Worm (Caenorhabditis elegans) whole organism, L1 larva: Measurements from ENCODE around the gene E01G4.5.

Source experiments
- F16B12.6 ChIP-seq: fragments of 150-350 bp; optimal IDR thresholded peaks from 2 replicates; lab custom pipeline; 2014; ENCODE audit warnings: missing biosample characterization, missing genetic modification characterization
- Y116A8C.19 ChIP-seq: sonication (generic microtip); optimal IDR thresholded peaks from 2 replicates; lab custom pipeline; 2016; ENCODE audit warnings: missing compliant biosample characterization, missing genetic modification characterization, borderline replicate concordance
- alr-1 ChIP-seq: fragments of 200-800 bp; sonication (Bioruptor generic); optimal IDR thresholded peaks from 2 replicates; lab custom pipeline; 2018; ENCODE audit warnings: borderline replicate concordance, mild to moderate bottlenecking, missing genetic modification characterization, missing compliant biosample characterization
- aly-2 ChIP-seq: fragments of 150-350 bp; optimal IDR thresholded peaks from 2 replicates; lab custom pipeline; 2014; ENCODE audit warnings: missing biosample characterization, missing genetic modification characterization
- blmp-1 ChIP-seq: fragments of 150-350 bp; optimal IDR thresholded peaks from 2 replicates; lab custom pipeline; 2014; ENCODE audit warnings: missing biosample characterization, missing genetic modification characterization
- ceh-8 ChIP-seq: fragments of 200-800 bp; sonication (Bioruptor generic); optimal IDR thresholded peaks from 2 replicates; lab custom pipeline; 2018; ENCODE audit warnings: mild to moderate bottlenecking, missing genetic modification characterization, moderate library complexity, missing compliant biosample characterization
- ceh-88 ChIP-seq: fragments of 200-800 bp; sonication (Bioruptor generic); IDR thresholded peaks from 2 replicates; pipeline ENCODE4 v1.3.6; 2022; ENCODE audit warnings: missing genetic modification characterization, missing compliant biosample characterization
- ces-1 ChIP-seq: fragments of 150-350 bp; optimal IDR thresholded peaks from 2 replicates; lab custom pipeline; 2014; ENCODE audit warnings: missing biosample characterization, missing genetic modification reagents, missing genetic modification characterization
- dpl-1 ChIP-seq, 3 experiments: fragments of 150-350 bp in 2 of 3; sonication (generic microtip) in 1 of 3; optimal IDR thresholded peaks; 2 replicates each; lab custom pipeline; 2014 to 2017; ENCODE audit warnings: missing biosample characterization in 3 of 3, missing genetic modification characterization in 3 of 3, missing genetic modification reagents in 3 of 3
- dsc-1 ChIP-seq: sonication (generic microtip); optimal IDR thresholded peaks from 2 replicates; lab custom pipeline; 2016; ENCODE audit warnings: mild to moderate bottlenecking, missing genetic modification characterization, missing compliant biosample characterization
- egl-13 ChIP-seq: sonication (generic microtip); optimal IDR thresholded peaks from 2 replicates; lab custom pipeline; 2016; ENCODE audit warnings: missing genotype, missing genetic modification reagents, missing genetic modification characterization, missing compliant biosample characterization
- fkh-10 ChIP-seq: sonication (generic microtip); optimal IDR thresholded peaks from 2 replicates; lab custom pipeline; 2017; ENCODE audit warnings: missing biosample characterization, missing genetic modification reagents, missing genetic modification characterization
- fkh-4 ChIP-seq: sonication (generic microtip); optimal IDR thresholded peaks from 2 replicates; lab custom pipeline; 2016; ENCODE audit warnings: missing compliant biosample characterization, missing genetic modification characterization, borderline replicate concordance
- hpl-2 ChIP-seq: fragments of 150-350 bp; optimal IDR thresholded peaks from 2 replicates; lab custom pipeline; 2014; ENCODE audit warnings: missing biosample characterization, missing genetic modification reagents, missing genetic modification characterization
- isw-1 ChIP-seq: fragments of 200-800 bp; sonication (Bioruptor generic); IDR thresholded peaks from 2 replicates; pipeline ENCODE4 v1.3.6; 2022; ENCODE audit warnings: missing genetic modification characterization, missing compliant biosample characterization
- lin-13 ChIP-seq: fragments of 150-350 bp; optimal IDR thresholded peaks from 2 replicates; lab custom pipeline; 2014; ENCODE audit warnings: missing biosample characterization, missing genetic modification reagents, missing genetic modification characterization
- lin-39 ChIP-seq: fragments of 150-350 bp; optimal IDR thresholded peaks from 2 replicates; lab custom pipeline; 2014; ENCODE audit warnings: missing biosample characterization, missing genetic modification reagents, missing genetic modification characterization
- mab-9 ChIP-seq: fragments of 200-800 bp; sonication (Bioruptor generic); IDR thresholded peaks from 2 replicates; pipeline ENCODE4 v1.3.6; 2022; ENCODE audit warnings: missing genetic modification reagents, missing genetic modification characterization, missing compliant biosample characterization
- mdl-1 ChIP-seq, 2 experiments: fragments of 150-350 bp; optimal IDR thresholded peaks; 2 replicates each; lab custom pipeline; 2014 to 2017; ENCODE audit warnings: missing biosample characterization in 2 of 2, missing genetic modification characterization in 2 of 2, inconsistent platforms in 1 of 2
- mef-2 ChIP-seq: fragments of 150-350 bp; optimal IDR thresholded peaks from 2 replicates; lab custom pipeline; 2014; ENCODE audit warnings: missing biosample characterization, missing genetic modification characterization
- mep-1 ChIP-seq: fragments of 150-350 bp; optimal IDR thresholded peaks from 2 replicates; lab custom pipeline; 2014; ENCODE audit warnings: missing biosample characterization, missing genetic modification characterization
- nhr-12 ChIP-seq: sonication (generic microtip); optimal IDR thresholded peaks from 2 replicates; lab custom pipeline; 2017; ENCODE audit warnings: missing biosample characterization, missing genetic modification characterization
- nhr-19 ChIP-seq: fragments of 200-800 bp; sonication (Bioruptor generic); conservative IDR thresholded peaks from 2 replicates; pipeline ENCODE4 v1.3.6; 2022; ENCODE audit warnings: missing genetic modification characterization, missing compliant biosample characterization
- nhr-20 ChIP-seq: sonication (generic microtip); optimal IDR thresholded peaks from 2 replicates; lab custom pipeline; 2016; ENCODE audit warnings: mild to moderate bottlenecking, missing genetic modification characterization, missing compliant biosample characterization
- nhr-28 ChIP-seq: fragments of 150-350 bp; optimal IDR thresholded peaks from 2 replicates; lab custom pipeline; 2014; ENCODE audit warnings: missing biosample characterization, missing genetic modification characterization
- nhr-84 ChIP-seq: sonication (generic microtip); optimal IDR thresholded peaks from 2 replicates; lab custom pipeline; 2017; ENCODE audit warnings: missing biosample characterization, missing genetic modification characterization
- nhr-90 ChIP-seq: sonication (generic microtip); optimal IDR thresholded peaks from 2 replicates; lab custom pipeline; 2016; ENCODE audit warnings: mild to moderate bottlenecking, missing genetic modification characterization, missing compliant biosample characterization; ENCODE audit not compliant: poor library complexity
- pag-3 ChIP-seq: sonication (generic microtip); optimal IDR thresholded peaks from 2 replicates; lab custom pipeline; 2017; ENCODE audit warnings: missing genetic modification characterization, mild to moderate bottlenecking, missing compliant biosample characterization, antibody characterized with exemption, borderline replicate concordance; ENCODE audit not compliant: insufficient read depth
- pqm-1 ChIP-seq: sonication (generic microtip); optimal IDR thresholded peaks from 3 replicates; lab custom pipeline; 2017; ENCODE audit warnings: missing biosample characterization, missing genetic modification characterization
- rnt-1 ChIP-seq: sonication (generic microtip); optimal IDR thresholded peaks from 2 replicates; lab custom pipeline; 2016; ENCODE audit warnings: mild to moderate bottlenecking, missing genetic modification characterization, moderate library complexity, missing compliant biosample characterization
- skn-1 ChIP-seq: fragments of 150-350 bp; optimal IDR thresholded peaks from 2 replicates; lab custom pipeline; 2014; ENCODE audit warnings: missing biosample characterization, missing genetic modification characterization
- snu-23 ChIP-seq: sonication (generic microtip); optimal IDR thresholded peaks from 2 replicates; lab custom pipeline; 2016; ENCODE audit warnings: missing genetic modification characterization, missing compliant biosample characterization
- sox-4 ChIP-seq: sonication (generic microtip); optimal IDR thresholded peaks from 2 replicates; lab custom pipeline; 2016; ENCODE audit warnings: missing genetic modification characterization, missing compliant biosample characterization
- tbx-2 ChIP-seq: sonication (generic microtip); optimal IDR thresholded peaks from 2 replicates; lab custom pipeline; 2016; ENCODE audit warnings: missing genetic modification characterization, missing compliant biosample characterization
- tlp-1 ChIP-seq: fragments of 150-350 bp; optimal IDR thresholded peaks from 2 replicates; lab custom pipeline; 2014; ENCODE audit warnings: missing biosample characterization, missing genetic modification characterization
- unc-130 ChIP-seq: fragments of 150-350 bp; optimal IDR thresholded peaks from 2 replicates; lab custom pipeline; 2017; ENCODE audit warnings: missing biosample characterization, missing genetic modification characterization, inconsistent platforms
- unc-86 ChIP-seq: sonication (generic microtip); optimal IDR thresholded peaks from 2 replicates; lab custom pipeline; 2016; ENCODE audit warnings: missing genetic modification characterization, missing compliant biosample characterization
- unc-98 ChIP-seq: fragments of 200-800 bp; sonication (Bioruptor generic); IDR thresholded peaks from 2 replicates; pipeline ENCODE4 v1.3.6; 2022; ENCODE audit warnings: missing genetic modification characterization, missing compliant biosample characterization
- vab-15 ChIP-seq: sonication (generic microtip); optimal IDR thresholded peaks from 2 replicates; lab custom pipeline; 2017; ENCODE audit warnings: missing genotype, mild to moderate bottlenecking, missing genetic modification characterization, missing compliant biosample characterization
- zag-1 ChIP-seq: fragments of 150-350 bp; optimal IDR thresholded peaks from 2 replicates; lab custom pipeline; 2014; ENCODE audit warnings: missing biosample characterization, missing genetic modification characterization
- zip-4 ChIP-seq: fragments of 200-800 bp; sonication (Bioruptor generic); optimal IDR thresholded peaks from 2 replicates; lab custom pipeline; 2018; ENCODE audit warnings: mild to moderate bottlenecking, missing genetic modification characterization, moderate library complexity, missing compliant biosample characterization

E01G4.5 gene

ce11 chrII:13447668-13448067 lies 24.5 kb upstream of the E01G4.5 start (continued):
- TF ChIP-seq pqm-1 (tag; lab: Kevin White, UChicago): no peak
- no peak for TF ChIP-seq unc-98
- no peak for TF ChIP-seq fkh-4 (tag; lab: Kevin White, UChicago)
- TF ChIP-seq ces-1 (GFP tag; lab: Kevin White, UChicago): no peak
- TF ChIP-seq Y116A8C.19 (tag; lab: Kevin White, UChicago): no peak
- no peak for TF ChIP-seq rnt-1
- no peak for TF ChIP-seq nhr-12
- no peak for TF ChIP-seq aly-2 (tag; lab: Kevin White, UChicago)
- 0 out of 2 replicates have a peak, but pooled peaks have one; percentile 14 for TF ChIP-seq ceh-88 (GFP tag; lab: Robert Waterston, UW)
- peak; percentile 66 for TF ChIP-seq sox-4 (tag; lab: Kevin White, UChicago)
- TF ChIP-seq snu-23 (GFP tag; lab: Kevin White, UChicago): peak; percentile 90
- TF ChIP-seq vab-15 (tag; lab: Kevin White, UChicago): no peak
- TF ChIP-seq nhr-28: no peak
- TF ChIP-seq mep-1: peak; percentile 96
- TF ChIP-seq tlp-1 (tag; lab: Kevin White, UChicago): no peak
- peak; percentile 64 for TF ChIP-seq nhr-90 (tag; lab: Kevin White, UChicago)
- TF ChIP-seq F16B12.6 (tag; lab: Kevin White, UChicago): peak; percentile 75
- peak; percentile 93 for TF ChIP-seq skn-1 (tag; lab: Kevin White, UChicago)
- TF ChIP-seq alr-1 (tag; lab: Kevin White, UChicago): no peak
- peak; percentile 86 for TF ChIP-seq nhr-19 (GFP tag; lab: Robert Waterston, UW)
- TF ChIP-seq lin-39 (tag; lab: Kevin White, UChicago): peak; percentile 15
- no peak for TF ChIP-seq zag-1 (tag; lab: Kevin White, UChicago)
- TF ChIP-seq isw-1 (GFP tag; lab: Robert Waterston, UW): peak; percentile 49
- TF ChIP-seq dpl-1 (GFP tag; optimal IDR thresholded peaks at IDR 0.05; lab: Kevin White, UChicago): peak; percentile 77 to 83 (median 79)
- TF ChIP-seq lin-13 (GFP tag; lab: Kevin White, UChicago): peak; percentile 92
- TF ChIP-seq pag-3 (tag; lab: Kevin White, UChicago): no peak
- TF ChIP-seq fkh-10 (GFP tag; lab: Kevin White, UChicago): peak; percentile 77
- TF ChIP-seq mdl-1 (tag; optimal IDR thresholded peaks at IDR 0.05; lab: Kevin White, UChicago): peak in 1 of 2 experiments; percentile 92
- no peak for TF ChIP-seq ceh-8
- peak; percentile 72 for TF ChIP-seq dsc-1
- TF ChIP-seq egl-13 (tag; lab: Kevin White, UChicago): no peak

ce11 chrII:13451321-13451720 lies 20.9 kb upstream of the E01G4.5 start:
- TF ChIP-seq zag-1 (tag; lab: Kevin White, UChicago) (no peak), zip-4 (no peak), aly-2 (tag; lab: Kevin White, UChicago) (no peak), blmp-1 (tag; lab: Kevin White, UChicago) (no peak), fkh-10 (GFP tag; lab: Kevin White, UChicago) (no peak), unc-86 (no peak), nhr-20 (no peak), tbx-2 (no peak), mef-2 (tag; lab: Kevin White, UChicago) (no peak), mab-9 (no peak), nhr-84 (tag; lab: Kevin White, UChicago) (no peak)

ce11 chrII:13454839-13455238 lies 17.4 kb upstream of the E01G4.5 start:
- TF ChIP-seq egl-13 (tag; lab: Kevin White, UChicago) (no peak), hpl-2 (GFP tag; lab: Kevin White, UChicago) (no peak), unc-130 (tag; lab: Kevin White, UChicago) (no peak)
